Fruit fly (Drosophila melanogaster) whole organism, embryonic: ENCODE results near the gene Cpr78Cb.

ENCODE experiments used
- Antp ChIP-seq: fragments of 200-800 bp; sonication (Bioruptor generic); optimal IDR thresholded peaks from 3 replicates; lab custom pipeline; 2016; ENCODE audit warnings: missing biosample characterization, missing genetic modification characterization
- Bdp1 ChIP-seq: fragments of 200-800 bp; sonication (Bioruptor generic); optimal IDR thresholded peaks from 3 replicates; lab custom pipeline; 2016; ENCODE audit warnings: missing biosample characterization, missing genetic modification characterization
- Blimp-1 ChIP-seq: fragments of 200-800 bp; sonication (Bioruptor generic); optimal IDR thresholded peaks from 3 replicates; lab custom pipeline; 2018; ENCODE audit warnings: missing biosample characterization, missing genetic modification characterization, mild to moderate bottlenecking, moderate library complexity, missing genetic modification reagents
- CG10267 ChIP-seq: fragments of 200-800 bp; sonication (Bioruptor generic); optimal IDR thresholded peaks from 2 replicates; lab custom pipeline; 2018; ENCODE audit warnings: missing biosample characterization, mild to moderate bottlenecking, missing genetic modification characterization, moderate library complexity
- CG10959 ChIP-seq: fragments of 200-800 bp; sonication (Bioruptor generic); IDR thresholded peaks from 2 replicates; pipeline ENCODE4 v1.3.6; 2022; ENCODE audit warnings: missing biosample characterization, missing genetic modification characterization
- CG11247 ChIP-seq: fragments of 200-800 bp; sonication (Bioruptor generic); IDR thresholded peaks from 2 replicates; pipeline ENCODE4 v1.3.6; 2022; ENCODE audit warnings: missing biosample characterization, missing genetic modification characterization
- CG11696 ChIP-seq: fragments of 200-800 bp; sonication (Bioruptor generic); IDR thresholded peaks from 2 replicates; pipeline ENCODE4 v1.3.6; 2022; ENCODE audit warnings: missing biosample characterization, missing genetic modification characterization
- CG12942 ChIP-seq: fragments of 200-800 bp; sonication (Bioruptor generic); optimal IDR thresholded peaks from 3 replicates; lab custom pipeline; 2016; ENCODE audit warnings: missing biosample characterization, missing genetic modification characterization
- CG13123 ChIP-seq: fragments of 200-800 bp; sonication (Bioruptor generic); optimal IDR thresholded peaks from 2 replicates; lab custom pipeline; 2016; ENCODE audit warnings: missing biosample characterization, missing genetic modification characterization
- CG13296 ChIP-seq: fragments of 200-800 bp; sonication (Bioruptor generic); optimal IDR thresholded peaks from 3 replicates; lab custom pipeline; 2018; ENCODE audit warnings: missing biosample characterization, mild to moderate bottlenecking, missing genetic modification characterization
- CG14965 ChIP-seq: fragments of 200-800 bp; sonication (Bioruptor generic); optimal IDR thresholded peaks from 2 replicates; lab custom pipeline; 2016; ENCODE audit warnings: missing biosample characterization, missing genetic modification characterization, borderline replicate concordance
- CG16813 ChIP-seq: fragments of 200-800 bp; sonication (Bioruptor generic); IDR thresholded peaks from 3 replicates; pipeline ENCODE4 v1.3.6; 2022; ENCODE audit warnings: missing biosample characterization, missing genetic modification characterization; ENCODE audit not compliant: partially characterized antibody
- CG17361 ChIP-seq: fragments of 200-800 bp; sonication (Bioruptor generic); IDR thresholded peaks from 3 replicates; pipeline ENCODE4 v1.3.6; 2022; ENCODE audit warnings: missing biosample characterization, missing genetic modification characterization
- CG17912 ChIP-seq: fragments of 200-800 bp; sonication (Bioruptor generic); optimal IDR thresholded peaks from 2 replicates; lab custom pipeline; 2018; ENCODE audit warnings: missing biosample characterization, mild to moderate bottlenecking, missing genetic modification characterization
- CG18476 ChIP-seq: fragments of 200-800 bp; sonication (Bioruptor generic); optimal IDR thresholded peaks from 2 replicates; lab custom pipeline; 2016; ENCODE audit warnings: missing biosample characterization, mild to moderate bottlenecking, missing genetic modification characterization
- CG32772 ChIP-seq: fragments of 200-800 bp; sonication (Bioruptor generic); IDR thresholded peaks from 2 replicates; pipeline ENCODE4 v1.3.6; 2022; ENCODE audit warnings: missing biosample characterization, missing genetic modification characterization
- CG3281 ChIP-seq: fragments of 200-800 bp; sonication (Bioruptor generic); optimal IDR thresholded peaks from 3 replicates; lab custom pipeline; 2017; ENCODE audit warnings: missing biosample characterization, mild to moderate bottlenecking, missing genetic modification characterization
- CG7357 ChIP-seq: fragments of 200-800 bp; sonication (Bioruptor generic); IDR thresholded peaks from 3 replicates; pipeline ENCODE4 v1.3.6; 2022; ENCODE audit warnings: missing biosample characterization, missing genetic modification characterization
- CG8478 ChIP-seq: fragments of >200 bp; optimal IDR thresholded peaks from 2 replicates; lab custom pipeline; 2018
- CG9727 ChIP-seq: fragments of 200-800 bp; sonication (Bioruptor generic); optimal IDR thresholded peaks from 3 replicates; lab custom pipeline; 2017; ENCODE audit warnings: missing biosample characterization, mild to moderate bottlenecking, missing genetic modification characterization
- Elba2 ChIP-seq: fragments of 200-800 bp; sonication (Bioruptor generic); optimal IDR thresholded peaks from 3 replicates; lab custom pipeline; 2016; ENCODE audit warnings: missing biosample characterization, missing genetic modification characterization
- Kr ChIP-seq: fragments of 200-800 bp; sonication (Bioruptor generic); optimal IDR thresholded peaks from 2 replicates; lab custom pipeline; 2017; ENCODE audit warnings: missing biosample characterization, mild to moderate bottlenecking, missing genetic modification characterization
- Mes4 ChIP-seq: fragments of 200-800 bp; sonication (Bioruptor generic); optimal IDR thresholded peaks from 2 replicates; lab custom pipeline; 2016; ENCODE audit warnings: missing biosample characterization, missing genetic modification characterization
- Neu2 ChIP-seq: fragments of 200-800 bp; sonication (Bioruptor generic); optimal IDR thresholded peaks from 3 replicates; lab custom pipeline; 2016; ENCODE audit warnings: missing biosample characterization, missing genetic modification characterization, borderline replicate concordance
- Nf-YA ChIP-seq: fragments of 200-800 bp; sonication (Bioruptor generic); IDR thresholded peaks from 2 replicates; pipeline ENCODE4 v1.3.6; 2022; ENCODE audit warnings: missing biosample characterization, missing genetic modification characterization
- Optix ChIP-seq: fragments of 200-800 bp; sonication (Bioruptor generic); IDR thresholded peaks from 3 replicates; pipeline ENCODE4 v1.3.6; 2022; ENCODE audit warnings: missing biosample characterization, missing genetic modification characterization
- PHDP ChIP-seq: fragments of 200-800 bp; sonication (Bioruptor generic); optimal IDR thresholded peaks from 3 replicates; lab custom pipeline; 2018; ENCODE audit warnings: missing biosample characterization, mild to moderate bottlenecking, missing genetic modification characterization, moderate library complexity
- Rx ChIP-seq: fragments of 200-800 bp; sonication (Bioruptor generic); IDR thresholded peaks from 2 replicates; pipeline ENCODE4 v1.3.6; 2022; ENCODE audit warnings: missing biosample characterization, missing genetic modification characterization
- Scr ChIP-seq: fragments of 200-800 bp; sonication (Bioruptor generic); IDR thresholded peaks from 2 replicates; pipeline ENCODE4 v1.3.6; 2022; ENCODE audit warnings: missing biosample characterization, missing genetic modification characterization; ENCODE audit not compliant: partially characterized antibody
- Six4 ChIP-seq: fragments of 200-800 bp; sonication (Bioruptor generic); optimal IDR thresholded peaks from 2 replicates; lab custom pipeline; 2016; ENCODE audit warnings: missing biosample characterization, missing genetic modification characterization
- TFAM ChIP-seq: fragments of 200-800 bp; sonication (Bioruptor generic); optimal IDR thresholded peaks from 2 replicates; lab custom pipeline; 2017; ENCODE audit warnings: missing biosample characterization, missing genetic modification characterization, inconsistent platforms
- amos ChIP-seq: fragments of 200-800 bp; sonication (Bioruptor generic); IDR thresholded peaks from 2 replicates; pipeline ENCODE4 v1.3.6; 2022; ENCODE audit warnings: missing biosample characterization, missing genetic modification characterization; ENCODE audit not compliant: partially characterized antibody
- ase ChIP-seq: fragments of 200-800 bp; sonication (Bioruptor generic); IDR thresholded peaks from 3 replicates; pipeline ENCODE4 v1.3.6; 2022; ENCODE audit warnings: missing biosample characterization, missing genetic modification characterization
- ato ChIP-seq: fragments of 200-800 bp; sonication (Bioruptor generic); IDR thresholded peaks from 2 replicates; pipeline ENCODE4 v1.3.6; 2022; ENCODE audit warnings: missing biosample characterization, missing genetic modification characterization; ENCODE audit not compliant: partially characterized antibody
- chm ChIP-seq: fragments of 200-800 bp; sonication (Bioruptor generic); IDR thresholded peaks from 2 replicates; pipeline ENCODE4 v1.3.6; 2022; ENCODE audit warnings: missing biosample characterization, missing genetic modification characterization
- crc ChIP-seq: fragments of 200-800 bp; sonication (Bioruptor generic); optimal IDR thresholded peaks from 2 replicates; lab custom pipeline; 2016; ENCODE audit warnings: missing biosample characterization, missing genetic modification characterization
- cwo ChIP-seq: fragments of 200-800 bp; sonication (Bioruptor generic); optimal IDR thresholded peaks from 3 replicates; lab custom pipeline; 2017; ENCODE audit warnings: missing biosample characterization, missing genetic modification characterization, mild to moderate bottlenecking, moderate library complexity, missing genetic modification reagents
- dimm ChIP-seq: fragments of 200-800 bp; sonication (Bioruptor generic); IDR thresholded peaks from 2 replicates; pipeline ENCODE4 v1.3.6; 2022; ENCODE audit warnings: missing biosample characterization, missing genetic modification characterization
- fd102C ChIP-seq: fragments of 200-800 bp; sonication (Bioruptor generic); optimal IDR thresholded peaks from 2 replicates; lab custom pipeline; 2018; ENCODE audit warnings: missing biosample characterization, mild to moderate bottlenecking, missing genetic modification characterization, moderate library complexity
- gce ChIP-seq: fragments of 200-800 bp; sonication (Bioruptor generic); IDR thresholded peaks from 3 replicates; pipeline ENCODE4 v1.3.6; 2022; ENCODE audit warnings: missing biosample characterization, missing genetic modification characterization
- gem ChIP-seq: fragments of 200-800 bp; sonication (Bioruptor generic); optimal IDR thresholded peaks from 2 replicates; lab custom pipeline; 2019; ENCODE audit warnings: missing biosample characterization, mild to moderate bottlenecking, missing genetic modification characterization, moderate library complexity
- gfzf ChIP-seq: fragments of 200-800 bp; sonication (Bioruptor generic); optimal IDR thresholded peaks from 2 replicates; lab custom pipeline; 2016; ENCODE audit warnings: missing biosample characterization, mild to moderate bottlenecking, missing genetic modification characterization, moderate library complexity
- h ChIP-seq: fragments of >200 bp; optimal IDR thresholded peaks from 2 replicates; lab custom pipeline; 2017
- jumu ChIP-seq: fragments of 200-800 bp; sonication (Bioruptor generic); optimal IDR thresholded peaks from 3 replicates; lab custom pipeline; 2016; ENCODE audit warnings: missing biosample characterization, missing genetic modification characterization
- onecut ChIP-seq: fragments of 200-800 bp; sonication (Bioruptor generic); IDR thresholded peaks from 2 replicates; pipeline ENCODE4 v1.3.6; 2022; ENCODE audit warnings: missing biosample characterization, missing genetic modification characterization
- phol ChIP-seq: fragments of 200-800 bp; sonication (Bioruptor generic); optimal IDR thresholded peaks from 3 replicates; lab custom pipeline; 2018; ENCODE audit warnings: missing biosample characterization, mild to moderate bottlenecking, missing genetic modification characterization, moderate library complexity
- prd ChIP-seq, 3 experiments: fragments of >200 bp in 2 of 3; fragments of 200-800 bp in 1 of 3; sonication (Bioruptor generic) in 1 of 3; optimal IDR thresholded peaks in 2 of 3; IDR thresholded peaks in 1 of 3; 2 replicates in 2 of 3; 3 replicates in 1 of 3; pipeline versions ENCODE4 v1.3.6 to Lab custom; 2017 to 2022; ENCODE audit warnings: missing biosample characterization in 1 of 3, missing genetic modification characterization in 1 of 3
- pros ChIP-seq: fragments of 200-800 bp; sonication (Bioruptor generic); optimal IDR thresholded peaks from 3 replicates; lab custom pipeline; 2019; ENCODE audit warnings: missing biosample characterization, mild to moderate bottlenecking, missing genetic modification characterization, moderate library complexity
- ro ChIP-seq: fragments of 200-800 bp; sonication (Bioruptor generic); IDR thresholded peaks from 2 replicates; pipeline ENCODE4 v1.3.6; 2022; ENCODE audit warnings: missing biosample characterization, missing genetic modification characterization
- sima ChIP-seq: fragments of 200-800 bp; sonication (Bioruptor generic); optimal IDR thresholded peaks from 2 replicates; lab custom pipeline; 2016; ENCODE audit warnings: missing biosample characterization, missing genetic modification characterization
- z ChIP-seq: fragments of 200-800 bp; sonication (Bioruptor generic); IDR thresholded peaks from 3 replicates; pipeline ENCODE4 v1.3.6; 2022; ENCODE audit warnings: missing biosample characterization, missing genetic modification characterization

The Cpr78Cb gene

DNA sequence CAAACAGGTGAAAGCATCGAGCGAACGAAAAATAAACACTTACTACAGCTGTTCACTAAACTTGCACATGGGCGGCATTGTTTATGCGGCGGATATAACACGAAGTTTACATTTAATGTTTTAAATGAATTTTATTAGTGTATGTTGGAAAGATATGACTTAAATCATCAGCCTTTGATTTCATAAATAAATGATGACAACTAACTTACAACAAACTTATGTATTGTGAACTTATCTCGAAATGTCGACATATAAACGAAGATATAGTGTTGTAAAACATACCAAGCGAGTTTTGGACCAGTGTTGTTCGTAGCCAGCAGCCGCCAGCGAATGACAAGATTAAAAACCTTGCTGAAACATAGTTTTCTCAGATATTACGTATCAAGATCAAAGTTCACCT, 10.1 kb downstream of the Cpr78Cb start, which contains the start of the genes CG11309 and CG7632 (continued):
- TF ChIP-seq CG14965 (GFP tag; lab: Kevin White, UChicago) (peak; percentile 91), CG3281 (GFP tag; lab: Kevin White, UChicago) (peak; percentile 100), CG11247 (GFP tag; lab: Robert Waterston, UW) (peak; percentile 97), CG18476 (GFP tag; lab: Kevin White, UChicago) (peak; percentile 98), gem (peak; percentile 100), Optix (GFP tag; lab: Robert Waterston, UW) (peak; percentile 89), CG9727 (GFP tag; lab: Kevin White, UChicago) (peak; percentile 100), CG32772 (GFP tag; lab: Robert Waterston, UW) (peak; percentile 93), TFAM (GFP tag; lab: Kevin White, UChicago) (peak; percentile 96), fd102C (peak; percentile 98), cwo (GFP tag; lab: Kevin White, UChicago) (peak; percentile 98), prd (optimal IDR thresholded peaks at IDR 0.05; lab: Kevin White, UChicago) (no peak), prd (GFP tag; IDR thresholded peaks at IDR 0.05; lab: Robert Waterston, UW) (peak; percentile 97), amos (GFP tag; lab: Robert Waterston, UW) (peak; percentile 33; the same call in 1 of the 2 replicates), CG10959 (GFP tag; lab: Robert Waterston, UW) (peak; percentile 97), dimm (GFP tag; lab: Robert Waterston, UW) (peak; percentile 93), CG13123 (peak; percentile 97), CG16813 (peak; percentile 10; the same call in 1 of the 3 replicates), Rx (GFP tag; lab: Robert Waterston, UW) (peak; percentile 97), Neu2 (GFP tag; lab: Kevin White, UChicago) (peak; percentile 96), ato (no peak), sima (GFP tag; lab: Kevin White, UChicago) (peak; percentile 98), CG8478 (lab: Kevin White, UChicago) (no peak), Antp (GFP tag; lab: Kevin White, UChicago) (peak; percentile 97), Six4 (GFP tag; lab: Kevin White, UChicago) (peak; percentile 99), CG11696 (GFP tag; lab: Robert Waterston, UW) (peak; percentile 95), ase (GFP tag; lab: Robert Waterston, UW) (peak; percentile 97), CG12942 (GFP tag; lab: Kevin White, UChicago) (peak; percentile 98), crc (peak; percentile 98), Elba2 (GFP tag; lab: Kevin White, UChicago) (peak; percentile 86), gfzf (peak; percentile 40), h (no peak), gce (peak; percentile 98), phol (tag; lab: Kevin White, UChicago) (peak; percentile 99), PHDP (tag; lab: Kevin White, UChicago) (peak; percentile 100), onecut (GFP tag; lab: Robert Waterston, UW) (peak; percentile 98), z (peak; percentile 82; the same call in 2 of the 3 replicates), jumu (GFP tag; lab: Kevin White, UChicago) (peak; percentile 97), pros (GFP tag; lab: Kevin White, UChicago) (peak; percentile 97), Mes4 (GFP tag; lab: Kevin White, UChicago) (peak; percentile 98), Bdp1 (GFP tag; lab: Kevin White, UChicago) (peak; percentile 94), CG7357 (peak; percentile 85), CG13296 (GFP tag; lab: Kevin White, UChicago) (peak; percentile 100), Kr (peak; percentile 90), CG17912 (GFP tag; lab: Kevin White, UChicago) (peak; percentile 99), Scr (GFP tag; lab: Robert Waterston, UW) (peak; percentile 39), CG10267 (peak; percentile 100), Nf-YA (peak; percentile 97), CG17361 (GFP tag; lab: Robert Waterston, UW) (peak; percentile 99), ro (GFP tag; lab: Robert Waterston, UW) (peak; percentile 81), chm (peak; percentile 100), Blimp-1 (GFP tag; lab: Kevin White, UChicago) (peak; percentile 99)
